Worm (Caenorhabditis elegans) whole organism, L4 larva: ENCODE data around the gene scl-3.

Experiments used
- D1046.2 ChIP-seq: fragments of 200-800 bp; sonication (Bioruptor generic); IDR thresholded peaks from 2 replicates; pipeline ENCODE4 v1.3.6; 2022; ENCODE audit warnings: missing genetic modification characterization, missing compliant biosample characterization
- F10B5.3 ChIP-seq: sonication (generic microtip); optimal IDR thresholded peaks from 2 replicates; lab custom pipeline; 2016; ENCODE audit warnings: mild to moderate bottlenecking, missing genetic modification characterization, missing compliant biosample characterization
- F26F4.8 ChIP-seq: fragments of 200-800 bp; sonication (Bioruptor generic); conservative IDR thresholded peaks from 2 replicates; pipeline ENCODE4 v1.3.6; 2022; ENCODE audit warnings: missing genetic modification characterization, missing compliant biosample characterization
- F37D6.2 ChIP-seq: sonication (generic microtip); optimal IDR thresholded peaks from 2 replicates; lab custom pipeline; 2016; ENCODE audit warnings: mild to moderate bottlenecking, missing genetic modification characterization, missing compliant biosample characterization
- F49E8.2 ChIP-seq: sonication (generic microtip); optimal IDR thresholded peaks from 2 replicates; lab custom pipeline; 2016; ENCODE audit warnings: missing compliant biosample characterization, mild to moderate bottlenecking, missing genetic modification characterization, borderline replicate concordance
- R02D3.7 ChIP-seq: fragments of 150-350 bp; sonication (generic microtip); optimal IDR thresholded peaks from 3 replicates; lab custom pipeline; 2014; ENCODE audit warnings: missing biosample characterization, missing genetic modification characterization
- T26A8.4 ChIP-seq: fragments of 200-800 bp; sonication (Bioruptor generic); IDR thresholded peaks from 2 replicates; pipeline ENCODE4 v1.3.6; 2022; ENCODE audit warnings: missing genetic modification characterization, missing compliant biosample characterization
- Y5F2A.4 ChIP-seq: fragments of 200-800 bp; sonication (Bioruptor generic); optimal IDR thresholded peaks from 2 replicates; lab custom pipeline; 2018; ENCODE audit warnings: mild to moderate bottlenecking, missing genetic modification characterization, missing compliant biosample characterization
- Y75B8A.6 ChIP-seq: fragments of 200-800 bp; sonication (Bioruptor generic); IDR thresholded peaks from 2 replicates; pipeline ENCODE4 v1.3.6; 2022; ENCODE audit warnings: missing genetic modification reagents, missing genetic modification characterization, missing compliant biosample characterization
- aha-1 ChIP-seq: fragments of 150-350 bp; peaks from one replicate; lab custom pipeline; 2014; ENCODE audit warnings: missing biosample characterization, missing genetic modification characterization
- ceh-28 ChIP-seq: fragments of 150-350 bp; optimal IDR thresholded peaks from 2 replicates; lab custom pipeline; 2014; ENCODE audit warnings: missing biosample characterization, missing genetic modification reagents, missing genetic modification characterization
- ceh-44 ChIP-seq: fragments of 200-800 bp; sonication (Bioruptor generic); IDR thresholded peaks from 2 replicates; pipeline ENCODE4 v1.3.6; 2022; ENCODE audit warnings: missing genetic modification reagents, missing genetic modification characterization, missing compliant biosample characterization
- cey-2 ChIP-seq: sonication (generic microtip); optimal IDR thresholded peaks from 3 replicates; lab custom pipeline; 2017; ENCODE audit warnings: missing genetic modification characterization, mild to moderate bottlenecking, missing compliant biosample characterization, antibody characterized with exemption, borderline replicate concordance; ENCODE audit not compliant: insufficient read depth
- dmd-6 ChIP-seq: fragments of 200-800 bp; sonication (Bioruptor generic); IDR thresholded peaks from 2 replicates; pipeline ENCODE4 v1.3.6; 2022; ENCODE audit warnings: missing genetic modification reagents, missing genetic modification characterization, missing compliant biosample characterization
- dve-1 ChIP-seq: sonication (generic microtip); optimal IDR thresholded peaks from 2 replicates; lab custom pipeline; 2017; ENCODE audit warnings: antibody characterized with exemption, mild to moderate bottlenecking, missing genetic modification characterization, missing compliant biosample characterization; ENCODE audit not compliant: insufficient read depth
- egl-27 ChIP-seq: sonication (generic microtip); optimal IDR thresholded peaks from 3 replicates; lab custom pipeline; 2017; ENCODE audit warnings: missing biosample characterization, missing genetic modification reagents, missing genetic modification characterization
- hif-1 ChIP-seq, 2 experiments: sonication (generic microtip); optimal IDR thresholded peaks; 2 replicates each; lab custom pipeline; 2016 to 2017; ENCODE audit warnings: missing compliant biosample characterization in 2 of 2, missing genetic modification characterization in 2 of 2, missing genetic modification reagents in 2 of 2, missing genotype in 2 of 2, mild to moderate bottlenecking in 1 of 2
- hmg-1.1 ChIP-seq: fragments of 200-800 bp; sonication (Bioruptor generic); IDR thresholded peaks from 2 replicates; pipeline ENCODE4 v1.3.6; 2022; ENCODE audit warnings: missing genetic modification reagents, missing genetic modification characterization, missing compliant biosample characterization
- lim-7 ChIP-seq: fragments of 200-800 bp; sonication (Bioruptor generic); IDR thresholded peaks from 2 replicates; pipeline ENCODE4 v1.3.6; 2022; ENCODE audit warnings: missing genetic modification characterization, missing compliant biosample characterization
- lin-1 ChIP-seq: fragments of 200-800 bp; sonication (Bioruptor generic); IDR thresholded peaks from 2 replicates; pipeline ENCODE4 v1.3.6; 2022; ENCODE audit warnings: missing genetic modification reagents, missing genetic modification characterization, missing compliant biosample characterization
- lir-3 ChIP-seq: sonication (generic microtip); optimal IDR thresholded peaks from 2 replicates; lab custom pipeline; 2016; ENCODE audit warnings: mild to moderate bottlenecking, missing genetic modification characterization, missing compliant biosample characterization
- lsy-2 ChIP-seq, 2 experiments: fragments of 150-350 bp in 1 of 2; sonication (generic microtip) in 1 of 2; optimal IDR thresholded peaks; 2 replicates each; lab custom pipeline; 2014 to 2017; ENCODE audit warnings: missing biosample characterization in 2 of 2, missing genetic modification characterization in 2 of 2
- mes-2 ChIP-seq: sonication (generic microtip); optimal IDR thresholded peaks from 2 replicates; lab custom pipeline; 2016; ENCODE audit warnings: missing genotype, mild to moderate bottlenecking, missing genetic modification characterization, missing compliant biosample characterization; ENCODE audit not compliant: poor library complexity, severe bottlenecking
- nhr-11 ChIP-seq: fragments of 150-350 bp; optimal IDR thresholded peaks from 2 replicates; lab custom pipeline; 2014; ENCODE audit warnings: missing biosample characterization, missing genetic modification characterization
- nhr-41 ChIP-seq: fragments of 200-800 bp; sonication (Bioruptor generic); IDR thresholded peaks from 2 replicates; pipeline ENCODE4 v1.3.6; 2022; ENCODE audit warnings: missing genetic modification reagents, missing genetic modification characterization, missing compliant biosample characterization
- nhr-6 ChIP-seq: fragments of 150-350 bp; optimal IDR thresholded peaks from 2 replicates; lab custom pipeline; 2014; ENCODE audit warnings: missing biosample characterization, missing genetic modification characterization
- nhr-76 ChIP-seq: fragments of 150-350 bp; optimal IDR thresholded peaks from 2 replicates; lab custom pipeline; 2014; ENCODE audit warnings: missing biosample characterization, missing genetic modification characterization
- nhr-77 ChIP-seq: fragments of 150-350 bp; optimal IDR thresholded peaks from 2 replicates; lab custom pipeline; 2014; ENCODE audit warnings: missing biosample characterization, missing genetic modification characterization
- pha-4 ChIP-seq, 2 experiments: fragments of 150-350 bp in 1 of 2; fragments of 200-800 bp in 1 of 2; sonication (Bioruptor generic) in 1 of 2; IDR thresholded peaks in 1 of 2; optimal IDR thresholded peaks in 1 of 2; 2 replicates each; pipeline versions ENCODE4 v1.3.6 to Lab custom; 2014 to 2022; ENCODE audit warnings: missing genetic modification characterization in 2 of 2, missing genetic modification reagents in 2 of 2, missing biosample characterization in 1 of 2, missing compliant biosample characterization in 1 of 2
- sdz-12 ChIP-seq: fragments of 200-800 bp; sonication (Bioruptor generic); optimal IDR thresholded peaks from 2 replicates; lab custom pipeline; 2018; ENCODE audit warnings: mild to moderate bottlenecking, missing genetic modification characterization, missing compliant biosample characterization
- spr-1 ChIP-seq: sonication (generic microtip); optimal IDR thresholded peaks from 2 replicates; lab custom pipeline; 2016; ENCODE audit warnings: mild to moderate bottlenecking, missing genetic modification characterization, missing compliant biosample characterization
- unc-130 ChIP-seq: sonication (generic microtip); optimal IDR thresholded peaks from 2 replicates; lab custom pipeline; 2016; ENCODE audit warnings: missing genetic modification reagents, missing genetic modification characterization, missing compliant biosample characterization
- zfp-2 ChIP-seq: sonication (generic microtip); optimal IDR thresholded peaks from 2 replicates; lab custom pipeline; 2016; ENCODE audit warnings: mild to moderate bottlenecking, missing genetic modification characterization, missing compliant biosample characterization

The scl-3 gene

DNA sequence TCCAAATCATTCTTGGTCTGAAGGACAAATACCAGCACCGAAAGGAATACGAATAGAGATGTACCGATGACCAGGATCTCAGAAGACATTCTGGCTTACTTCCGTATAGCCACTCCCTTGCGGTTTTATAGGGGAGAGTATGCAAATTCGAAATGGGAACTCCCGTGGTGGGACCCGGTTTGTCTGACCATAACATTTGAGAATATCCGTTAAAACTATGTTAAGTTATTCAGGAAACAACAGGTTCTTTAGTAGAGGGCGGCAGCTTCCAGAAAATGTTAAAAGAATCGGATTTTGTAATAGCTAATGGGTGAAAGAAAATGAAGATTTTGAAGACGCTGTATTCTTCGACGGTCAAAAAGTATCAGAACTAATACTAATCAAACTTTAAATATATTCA lies 7.8 kb downstream of the scl-3 start, which contains the start of gene col-131:
Gene col-131, minus strand, starts transcription at position 101 of the 400 bp plus-strand sequence.
- TF ChIP-seq dve-1 (tag; lab: Kevin White, UChicago) (no peak), aha-1 (tag; lab: Kevin White, UChicago) (no peak), zfp-2 (no peak), T26A8.4 (GFP tag; lab: Robert Waterston, UW) (no peak), nhr-41 (GFP tag; lab: Robert Waterston, UW) (no peak), lin-1 (GFP tag; lab: Robert Waterston, UW) (no peak), dmd-6 (GFP tag; lab: Robert Waterston, UW) (no peak), unc-130 (GFP tag; lab: Kevin White, UChicago) (no peak), ceh-28 (tag; lab: Kevin White, UChicago) (no peak), lsy-2 (tag; optimal IDR thresholded peaks at IDR 0.05; lab: Kevin White, UChicago) (no peak), lim-7 (no peak), nhr-77 (tag; lab: Kevin White, UChicago) (no peak), nhr-6 (tag; lab: Kevin White, UChicago) (no peak), F10B5.3 (tag; lab: Kevin White, UChicago) (no peak)

DNA sequence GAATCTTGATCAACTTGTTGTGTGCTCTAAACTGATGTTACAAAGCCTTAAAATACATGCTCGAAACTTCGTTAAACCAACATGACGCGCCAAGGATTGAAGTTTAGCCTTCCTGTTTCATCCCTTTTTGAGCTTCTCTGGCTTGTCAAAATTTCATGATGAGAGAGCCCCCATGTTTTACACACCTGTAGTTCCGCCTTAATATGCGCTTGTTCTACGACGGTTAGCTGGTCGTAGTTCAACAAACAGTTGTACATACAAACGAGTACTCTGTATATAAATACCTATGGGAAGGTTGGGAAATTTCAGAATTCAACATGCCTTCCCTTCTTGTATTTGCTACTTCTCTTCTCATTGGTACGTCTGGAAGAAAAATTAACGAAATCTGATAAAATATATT lies 9.1 kb downstream of the scl-3 start, which contains the start of gene scl-6:
Gene scl-6, plus strand, starts transcription at position 301 of the 400 bp plus-strand sequence.
- no peak for TF ChIP-seq ceh-44
- TF ChIP-seq nhr-11 (tag; lab: Kevin White, UChicago) = no peak
- no peak for TF ChIP-seq R02D3.7
- TF ChIP-seq zfp-2 = no peak
- no peak for TF ChIP-seq nhr-76 (tag; lab: Kevin White, UChicago)
- no peak for TF ChIP-seq D1046.2 (GFP tag; lab: Robert Waterston, UW)
- no peak for TF ChIP-seq ceh-28 (tag; lab: Kevin White, UChicago)
- no peak for TF ChIP-seq Y5F2A.4
- no peak for TF ChIP-seq sdz-12 (GFP tag; lab: Kevin White, UChicago)
- TF ChIP-seq F26F4.8 (GFP tag; lab: Robert Waterston, UW) = no peak
- no peak for TF ChIP-seq lir-3 (tag; lab: Kevin White, UChicago)
- no peak for TF ChIP-seq egl-27 (tag; lab: Kevin White, UChicago)
- no peak for TF ChIP-seq hif-1 (tag; optimal IDR thresholded peaks at IDR 0.05; lab: Kevin White, UChicago)
- no peak for TF ChIP-seq hmg-1.1 (GFP tag; lab: Robert Waterston, UW)
- no peak for TF ChIP-seq F49E8.2 (tag; lab: Kevin White, UChicago)
- no peak for TF ChIP-seq lin-1 (GFP tag; lab: Robert Waterston, UW)
- no peak for TF ChIP-seq F37D6.2 (tag; lab: Kevin White, UChicago)
- no peak for TF ChIP-seq pha-4 (GFP tag; IDR thresholded peaks at IDR 0.05; lab: Robert Waterston, UW)
- TF ChIP-seq pha-4 (tag; optimal IDR thresholded peaks at IDR 0.05; lab: Kevin White, UChicago) = no peak
- TF ChIP-seq spr-1 = no peak
- TF ChIP-seq cey-2 = no peak

DNA sequence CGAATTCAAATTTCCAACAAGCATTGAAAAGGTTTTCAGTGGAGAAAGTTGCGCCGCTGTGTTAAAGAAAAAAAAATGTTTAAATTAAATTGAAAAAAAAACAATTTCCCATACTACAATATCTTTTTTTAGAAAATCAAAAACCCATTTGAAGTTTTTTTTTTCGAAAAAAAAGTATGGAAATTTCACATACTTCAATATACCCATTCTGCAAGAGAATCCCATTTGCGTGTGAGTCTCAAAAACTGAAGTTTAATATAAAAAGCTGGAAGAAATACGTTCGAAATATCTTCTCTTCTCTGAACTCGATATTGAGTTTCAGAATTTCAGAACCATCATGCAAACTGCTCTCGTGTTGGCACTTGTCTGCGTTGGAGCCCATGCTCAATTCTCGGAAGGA lies 10.8 kb downstream of the scl-3 start, which contains the start of gene scl-7:
Gene scl-7, plus strand, starts transcription at position 301 of the 400 bp plus-strand sequence.
- TF ChIP-seq Y75B8A.6 (no peak), hif-1 (tag; optimal IDR thresholded peaks at IDR 0.05; lab: Kevin White, UChicago) (no peak)

DNA sequence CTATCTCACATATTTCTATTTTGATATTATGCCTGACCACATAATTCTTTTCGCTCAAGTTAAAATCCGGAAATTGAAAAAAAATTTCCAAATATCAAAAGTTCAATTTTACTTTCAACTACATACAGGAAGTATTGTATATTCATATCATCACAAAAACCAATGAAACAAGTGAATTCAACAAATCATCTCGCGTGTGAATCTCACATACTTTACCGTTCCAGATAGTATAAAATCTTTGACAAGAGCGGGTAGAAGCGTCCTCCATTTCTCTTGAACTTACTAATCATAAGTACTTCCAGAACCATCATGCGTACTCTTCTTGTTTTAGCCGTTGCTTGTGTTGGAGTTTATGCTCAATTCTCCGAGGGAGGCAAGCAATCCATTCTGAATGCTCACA lies 12.1 kb downstream of the scl-3 start, which contains the start of gene scl-8:
Gene scl-8, plus strand, starts transcription at position 301 of the 400 bp plus-strand sequence.
- TF ChIP-seq mes-2 (no peak), aha-1 (tag; lab: Kevin White, UChicago) (peak; percentile 36)
